Fruit fly (Drosophila melanogaster) whole organism, embryonic: Measurements from ENCODE around the gene Rad9.

Experiments
- Asciz ChIP-seq: fragments of 200-800 bp; sonication (Bioruptor generic); optimal IDR thresholded peaks from 2 replicates; lab custom pipeline; 2017; ENCODE audit warnings: missing biosample characterization, mild to moderate bottlenecking, missing genetic modification characterization, missing genetic modification reagents
- B-H2 ChIP-seq: fragments of 200-800 bp; sonication (Bioruptor generic); optimal IDR thresholded peaks from 2 replicates; lab custom pipeline; 2018; ENCODE audit warnings: missing biosample characterization, mild to moderate bottlenecking, missing genetic modification characterization
- CG10209 ChIP-seq: fragments of 200-800 bp; sonication (Bioruptor generic); optimal IDR thresholded peaks from 3 replicates; lab custom pipeline; 2017; ENCODE audit warnings: missing biosample characterization, mild to moderate bottlenecking, missing genetic modification characterization, missing genetic modification reagents
- CG10267 ChIP-seq: fragments of 200-800 bp; sonication (Bioruptor generic); optimal IDR thresholded peaks from 2 replicates; lab custom pipeline; 2018; ENCODE audit warnings: missing biosample characterization, mild to moderate bottlenecking, missing genetic modification characterization, moderate library complexity
- CG11093 ChIP-seq: fragments of 200-800 bp; sonication (Bioruptor generic); IDR thresholded peaks from 3 replicates; pipeline ENCODE4 v1.3.6; 2022; ENCODE audit warnings: missing biosample characterization, missing genetic modification characterization
- CG11560 ChIP-seq: fragments of 200-800 bp; sonication (Bioruptor generic); IDR thresholded peaks from 3 replicates; pipeline ENCODE4 v1.3.6; 2022; ENCODE audit warnings: missing biosample characterization, missing genetic modification characterization
- CG12219 ChIP-seq: fragments of 200-800 bp; sonication (Bioruptor generic); optimal IDR thresholded peaks from 3 replicates; lab custom pipeline; 2018; ENCODE audit warnings: missing biosample characterization, mild to moderate bottlenecking, missing genetic modification characterization
- CG12236 ChIP-seq: fragments of 200-800 bp; sonication (Bioruptor generic); optimal IDR thresholded peaks from 2 replicates; lab custom pipeline; 2016; ENCODE audit warnings: missing biosample characterization, missing genetic modification characterization
- CG12769 ChIP-seq: fragments of 200-800 bp; sonication (Bioruptor generic); optimal IDR thresholded peaks from 2 replicates; lab custom pipeline; 2019; ENCODE audit warnings: missing biosample characterization, mild to moderate bottlenecking, missing genetic modification characterization, moderate library complexity
- CG1529 ChIP-seq: fragments of 200-800 bp; sonication (Bioruptor generic); optimal IDR thresholded peaks from 3 replicates; lab custom pipeline; 2018; ENCODE audit warnings: missing biosample characterization, missing genetic modification characterization
- CG15514 ChIP-seq: fragments of 200-800 bp; sonication (Bioruptor generic); optimal IDR thresholded peaks from 3 replicates; lab custom pipeline; 2017; ENCODE audit warnings: missing biosample characterization, missing genetic modification characterization, mild to moderate bottlenecking, moderate library complexity, missing genetic modification reagents
- CG1602 ChIP-seq: fragments of 200-800 bp; sonication (Bioruptor generic); optimal IDR thresholded peaks from 3 replicates; lab custom pipeline; 2016; ENCODE audit warnings: missing biosample characterization, missing genetic modification characterization
- CG16863 ChIP-seq: fragments of 200-800 bp; sonication (Bioruptor generic); optimal IDR thresholded peaks from 3 replicates; lab custom pipeline; 2016; ENCODE audit warnings: missing biosample characterization, missing genetic modification characterization
- CG17359 ChIP-seq: fragments of 200-800 bp; sonication (Bioruptor generic); optimal IDR thresholded peaks from 3 replicates; lab custom pipeline; 2018; ENCODE audit warnings: missing biosample characterization, mild to moderate bottlenecking, missing genetic modification characterization, moderate library complexity
- CG18476 ChIP-seq: fragments of 200-800 bp; sonication (Bioruptor generic); optimal IDR thresholded peaks from 2 replicates; lab custom pipeline; 2016; ENCODE audit warnings: missing biosample characterization, mild to moderate bottlenecking, missing genetic modification characterization
- CG18764 ChIP-seq: fragments of 200-800 bp; sonication (Bioruptor generic); optimal IDR thresholded peaks from 3 replicates; lab custom pipeline; 2016; ENCODE audit warnings: missing biosample characterization, missing genetic modification characterization
- CG2875 ChIP-seq: fragments of 200-800 bp; sonication (Bioruptor generic); optimal IDR thresholded peaks from 2 replicates; lab custom pipeline; 2017; ENCODE audit warnings: missing biosample characterization, mild to moderate bottlenecking, missing genetic modification characterization, missing genetic modification reagents
- CG31441 ChIP-seq: fragments of 200-800 bp; sonication (Bioruptor generic); IDR thresholded peaks from 2 replicates; pipeline ENCODE4 v1.3.6; 2022; ENCODE audit warnings: missing biosample characterization, missing genetic modification characterization
- CG32772 ChIP-seq: fragments of 200-800 bp; sonication (Bioruptor generic); IDR thresholded peaks from 2 replicates; pipeline ENCODE4 v1.3.6; 2022; ENCODE audit warnings: missing biosample characterization, missing genetic modification characterization
- CG5180 ChIP-seq: fragments of 200-800 bp; sonication (Bioruptor generic); optimal IDR thresholded peaks from 3 replicates; lab custom pipeline; 2017; ENCODE audit warnings: missing biosample characterization, missing genetic modification characterization, mild to moderate bottlenecking, moderate library complexity, missing genetic modification reagents
- CG6854 ChIP-seq: fragments of 200-800 bp; sonication (Bioruptor generic); optimal IDR thresholded peaks from 3 replicates; lab custom pipeline; 2017; ENCODE audit warnings: missing biosample characterization, mild to moderate bottlenecking, missing genetic modification characterization
- CG9876 ChIP-seq: fragments of 200-800 bp; sonication (Bioruptor generic); optimal IDR thresholded peaks from 2 replicates; lab custom pipeline; 2016; ENCODE audit warnings: missing biosample characterization, missing genetic modification characterization
- Chrac-16 ChIP-seq: fragments of 200-800 bp; sonication (Bioruptor generic); optimal IDR thresholded peaks from 3 replicates; lab custom pipeline; 2016; ENCODE audit warnings: missing biosample characterization, missing genetic modification characterization
- Drgx ChIP-seq: fragments of 200-800 bp; sonication (Bioruptor generic); IDR thresholded peaks from 2 replicates; pipeline ENCODE4 v1.3.6; 2022; ENCODE audit warnings: missing biosample characterization, missing genetic modification characterization
- Eip74EF ChIP-seq, 2 experiments: fragments of 200-800 bp in 1 of 2; fragments of >200 bp in 1 of 2; sonication (Bioruptor generic) in 1 of 2; optimal IDR thresholded peaks; 2 replicates each; lab custom pipeline; 2017 to 2019; ENCODE audit warnings: missing biosample characterization in 2 of 2, missing genetic modification characterization in 2 of 2, mild to moderate bottlenecking in 1 of 2, moderate library complexity in 1 of 2
- Fer2 ChIP-seq: fragments of 200-800 bp; sonication (Bioruptor generic); optimal IDR thresholded peaks from 2 replicates; lab custom pipeline; 2018; ENCODE audit warnings: missing biosample characterization, mild to moderate bottlenecking, missing genetic modification characterization, moderate library complexity
- HLH4C ChIP-seq: fragments of 200-800 bp; sonication (Bioruptor generic); IDR thresholded peaks from 3 replicates; pipeline ENCODE4 v1.3.6; 2022; ENCODE audit warnings: missing biosample characterization, missing genetic modification characterization; ENCODE audit not compliant: partially characterized antibody
- Med ChIP-seq: fragments of 200-800 bp; sonication (Bioruptor generic); peaks from one replicate; lab custom pipeline; 2016; ENCODE audit warnings: missing biosample characterization, missing genetic modification characterization, mild to moderate bottlenecking, inconsistent platforms, moderate library complexity
- Optix ChIP-seq: fragments of 200-800 bp; sonication (Bioruptor generic); IDR thresholded peaks from 3 replicates; pipeline ENCODE4 v1.3.6; 2022; ENCODE audit warnings: missing biosample characterization, missing genetic modification characterization
- Pdp1 ChIP-seq, 2 experiments: fragments of 200-800 bp; sonication (Bioruptor generic); optimal IDR thresholded peaks; 3 replicates each; lab custom pipeline; 2016; ENCODE audit warnings: missing biosample characterization in 2 of 2, missing genetic modification characterization in 2 of 2, mild to moderate bottlenecking in 1 of 2, moderate library complexity in 1 of 2
- ac ChIP-seq: fragments of 200-800 bp; sonication (Bioruptor generic); optimal IDR thresholded peaks from 3 replicates; lab custom pipeline; 2017; ENCODE audit warnings: missing biosample characterization, mild to moderate bottlenecking, missing genetic modification characterization
- ase ChIP-seq: fragments of 200-800 bp; sonication (Bioruptor generic); IDR thresholded peaks from 3 replicates; pipeline ENCODE4 v1.3.6; 2022; ENCODE audit warnings: missing biosample characterization, missing genetic modification characterization
- btn ChIP-seq: fragments of 200-800 bp; sonication (Bioruptor generic); optimal IDR thresholded peaks from 2 replicates; lab custom pipeline; 2016; ENCODE audit warnings: missing biosample characterization, missing genetic modification characterization
- cas ChIP-seq: fragments of 200-800 bp; sonication (Bioruptor generic); IDR thresholded peaks from 2 replicates; pipeline ENCODE4 v1.3.6; 2022; ENCODE audit warnings: missing biosample characterization, missing genetic modification characterization
- ci ChIP-seq: fragments of 200-800 bp; sonication (Bioruptor generic); IDR thresholded peaks from 3 replicates; pipeline ENCODE4 v1.3.6; 2022; ENCODE audit warnings: missing biosample characterization, missing genetic modification characterization
- en ChIP-seq: fragments of 200-800 bp; sonication (Bioruptor generic); optimal IDR thresholded peaks from 2 replicates; lab custom pipeline; 2016; ENCODE audit warnings: missing biosample characterization, missing genetic modification characterization
- eyg ChIP-seq: fragments of 200-800 bp; sonication (Bioruptor generic); optimal IDR thresholded peaks from 3 replicates; lab custom pipeline; 2016; ENCODE audit warnings: missing biosample characterization, missing genetic modification characterization
- klu ChIP-seq: fragments of 200-800 bp; sonication (Bioruptor generic); IDR thresholded peaks from 2 replicates; pipeline ENCODE4 v1.3.6; 2022; ENCODE audit warnings: missing biosample characterization, missing genetic modification characterization
- lov ChIP-seq, 2 experiments: fragments of 200-800 bp in 1 of 2; fragments of >200 bp in 1 of 2; sonication (Bioruptor generic) in 1 of 2; IDR thresholded peaks in 1 of 2; optimal IDR thresholded peaks in 1 of 2; 2 replicates in 1 of 2; 3 replicates in 1 of 2; pipeline versions ENCODE4 v1.3.6 to Lab custom; 2017 to 2022; ENCODE audit warnings: missing biosample characterization in 1 of 2, missing genetic modification characterization in 1 of 2
- org-1 ChIP-seq: fragments of 200-800 bp; sonication (Bioruptor generic); optimal IDR thresholded peaks from 2 replicates; lab custom pipeline; 2017; ENCODE audit warnings: missing biosample characterization, missing genetic modification characterization
- otp ChIP-seq: fragments of 200-800 bp; sonication (Bioruptor generic); IDR thresholded peaks from 3 replicates; pipeline ENCODE4, ENCODE4 v1.3.6; 2022; ENCODE audit warnings: missing biosample characterization, missing genetic modification characterization
- phol ChIP-seq: fragments of 200-800 bp; sonication (Bioruptor generic); optimal IDR thresholded peaks from 3 replicates; lab custom pipeline; 2018; ENCODE audit warnings: missing biosample characterization, mild to moderate bottlenecking, missing genetic modification characterization, moderate library complexity
- pita ChIP-seq: fragments of 200-800 bp; sonication (Bioruptor generic); optimal IDR thresholded peaks from 2 replicates; lab custom pipeline; 2017; ENCODE audit warnings: missing biosample characterization, mild to moderate bottlenecking, missing genetic modification characterization
- sc ChIP-seq, 3 experiments: fragments of >200 bp in 2 of 3; fragments of 200-800 bp in 1 of 3; sonication (Bioruptor generic) in 1 of 3; optimal IDR thresholded peaks; 2 replicates in 2 of 3; 3 replicates in 1 of 3; lab custom pipeline; 2017; ENCODE audit warnings: mild to moderate bottlenecking in 1 of 3, missing biosample characterization in 1 of 3, missing genetic modification characterization in 1 of 3, missing genetic modification reagents in 1 of 3
- sqz ChIP-seq: fragments of 200-800 bp; sonication (Bioruptor generic); optimal IDR thresholded peaks from 3 replicates; lab custom pipeline; 2018; ENCODE audit warnings: missing biosample characterization, mild to moderate bottlenecking, missing genetic modification characterization
- tna ChIP-seq: fragments of 200-800 bp; sonication (Bioruptor generic); IDR thresholded peaks from 2 replicates; pipeline ENCODE4 v1.3.6; 2022; ENCODE audit warnings: missing biosample characterization, missing genetic modification characterization; ENCODE audit not compliant: partially characterized antibody
- tx ChIP-seq: fragments of 200-800 bp; sonication (Bioruptor generic); optimal IDR thresholded peaks from 2 replicates; lab custom pipeline; 2016; ENCODE audit warnings: missing biosample characterization, missing genetic modification characterization
- unpg ChIP-seq: fragments of 200-800 bp; sonication (Bioruptor generic); optimal IDR thresholded peaks from 3 replicates; lab custom pipeline; 2018; ENCODE audit warnings: missing biosample characterization, mild to moderate bottlenecking, missing genetic modification characterization, moderate library complexity
- vfl ChIP-seq: fragments of 200-800 bp; sonication (Bioruptor generic); optimal IDR thresholded peaks from 2 replicates; lab custom pipeline; 2016; ENCODE audit warnings: missing biosample characterization, missing genetic modification characterization

The Rad9 gene

DNA sequence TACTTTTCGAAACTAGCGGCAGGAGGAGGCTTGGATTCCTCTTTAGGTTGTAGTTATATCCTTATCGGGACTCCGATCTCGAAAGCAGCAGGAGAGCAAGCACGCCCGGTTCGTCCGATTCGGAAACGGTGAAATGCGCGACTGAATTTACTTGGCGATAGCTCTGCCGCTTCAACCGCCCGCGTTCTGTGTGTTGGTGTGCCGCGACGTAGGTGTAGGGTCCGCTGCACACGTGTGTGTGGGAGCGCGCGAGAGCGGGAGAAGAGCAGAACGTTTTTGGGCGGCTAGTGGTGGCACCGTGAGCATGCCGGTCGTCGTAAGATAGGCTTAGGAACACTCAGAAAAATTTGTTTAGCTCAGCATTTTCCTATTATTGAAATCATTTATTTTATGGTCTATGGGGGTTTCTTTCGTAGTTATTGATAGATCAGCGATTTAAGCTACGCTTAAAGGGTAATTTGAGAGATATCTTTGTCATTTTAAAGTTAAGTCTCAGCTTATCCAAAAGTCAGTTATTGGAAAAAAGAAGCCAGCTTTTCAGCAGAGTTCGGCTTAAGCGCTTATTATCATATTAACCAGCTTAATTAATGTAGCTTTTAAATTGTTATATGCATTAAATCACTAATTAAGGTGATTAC is 31.9 kb downstream of the Rad9 start (continued):
- no peak for TF ChIP-seq tx (GFP tag; lab: Kevin White, UChicago)
- TF ChIP-seq btn (GFP tag; lab: Kevin White, UChicago), result no peak
- no peak for TF ChIP-seq CG32772 (GFP tag; lab: Robert Waterston, UW)
- no peak for TF ChIP-seq CG18764 (GFP tag; lab: Kevin White, UChicago)
- no peak for TF ChIP-seq CG10209 (GFP tag; lab: Kevin White, UChicago)
- no peak for TF ChIP-seq HLH4C
- no peak for TF ChIP-seq CG16863 (GFP tag; lab: Kevin White, UChicago)
- TF ChIP-seq phol (tag; lab: Kevin White, UChicago), result peak; percentile 24
- TF ChIP-seq B-H2 (GFP tag; lab: Kevin White, UChicago), result no peak
- no peak for TF ChIP-seq ac (GFP tag; lab: Kevin White, UChicago)
- TF ChIP-seq Optix (GFP tag; lab: Robert Waterston, UW), result no peak
- peak; percentile 17 for TF ChIP-seq Chrac-16
- TF ChIP-seq Eip74EF (GFP tag; optimal IDR thresholded peaks at IDR 0.05; lab: Kevin White, UChicago), result no peak
- TF ChIP-seq CG1529, result no peak
- no peak for TF ChIP-seq Asciz (GFP tag; lab: Kevin White, UChicago)
- no peak for TF ChIP-seq CG12219 (GFP tag; lab: Kevin White, UChicago)
- TF ChIP-seq CG10267 (tag; lab: Kevin White, UChicago), result peak; percentile 14
- no peak for TF ChIP-seq CG6854
- TF ChIP-seq CG12769 (tag; lab: Kevin White, UChicago), result peak; percentile 53
- no peak for TF ChIP-seq tna (GFP tag; lab: Robert Waterston, UW)
- TF ChIP-seq CG17359, result no peak
- TF ChIP-seq unpg (GFP tag; lab: Kevin White, UChicago), result no peak
- peak; percentile 88 for TF ChIP-seq Med (GFP tag; lab: Kevin White, UChicago)
- peak; percentile 49 for TF ChIP-seq eyg (GFP tag; lab: Kevin White, UChicago)
- peak; percentile 6 for TF ChIP-seq CG15514 (GFP tag; lab: Kevin White, UChicago)
- TF ChIP-seq vfl (GFP tag; lab: Kevin White, UChicago), result no peak
- no peak for TF ChIP-seq CG11093
- no peak for TF ChIP-seq CG31441 (GFP tag; lab: Robert Waterston, UW)
- TF ChIP-seq sqz (GFP tag; lab: Kevin White, UChicago), result no peak
- TF ChIP-seq CG9876 (GFP tag; lab: Kevin White, UChicago), result no peak
- TF ChIP-seq en (GFP tag; lab: Kevin White, UChicago), result no peak
- no peak for TF ChIP-seq sc (optimal IDR thresholded peaks at IDR 0.05; lab: Kevin White, UChicago)
- no peak for TF ChIP-seq sc (GFP tag; optimal IDR thresholded peaks at IDR 0.05; lab: Kevin White, UChicago)
- TF ChIP-seq pita (GFP tag; lab: Kevin White, UChicago), result no peak
- no peak for TF ChIP-seq org-1
- TF ChIP-seq CG11560 (tag; lab: Robert Waterston, UW), result no peak
- TF ChIP-seq Drgx (GFP tag; lab: Robert Waterston, UW), result no peak
- no peak for TF ChIP-seq cas (GFP tag; lab: Robert Waterston, UW)
- no peak for TF ChIP-seq Fer2 (tag; lab: Kevin White, UChicago)
- no peak for TF ChIP-seq CG12236 (GFP tag; lab: Kevin White, UChicago)
- no peak for TF ChIP-seq klu (GFP tag; lab: Robert Waterston, UW)
- TF ChIP-seq CG2875 (GFP tag; lab: Kevin White, UChicago), result no peak
- TF ChIP-seq Pdp1 (GFP tag; optimal IDR thresholded peaks at IDR 0.05; lab: Kevin White, UChicago), result peak; percentile 22 to 43
- TF ChIP-seq CG1602 (GFP tag; lab: Kevin White, UChicago), result peak; percentile 8
- no peak for TF ChIP-seq CG5180
- no peak for TF ChIP-seq ase (GFP tag; lab: Robert Waterston, UW)
- TF ChIP-seq otp (GFP tag; lab: Robert Waterston, UW), result no peak
- no peak for TF ChIP-seq CG18476 (GFP tag; lab: Kevin White, UChicago)
- no peak for TF ChIP-seq ci (GFP tag; lab: Robert Waterston, UW)
- TF ChIP-seq lov (optimal IDR thresholded peaks at IDR 0.05; lab: Kevin White, UChicago), result no peak
- no peak for TF ChIP-seq lov (GFP tag; IDR thresholded peaks at IDR 0.05; lab: Robert Waterston, UW)
